Fruit fly (Drosophila melanogaster) whole organism, embryonic: ENCODE data around the gene MCU.

Experiments
- Atf6 ChIP-seq: fragments of 200-800 bp; sonication (Bioruptor generic); IDR thresholded peaks from 2 replicates; pipeline ENCODE4 v1.3.6; 2022; ENCODE audit warnings: missing biosample characterization, missing genetic modification characterization
- B-H2 ChIP-seq: fragments of 200-800 bp; sonication (Bioruptor generic); optimal IDR thresholded peaks from 2 replicates; lab custom pipeline; 2018; ENCODE audit warnings: missing biosample characterization, mild to moderate bottlenecking, missing genetic modification characterization
- CG10209 ChIP-seq: fragments of 200-800 bp; sonication (Bioruptor generic); optimal IDR thresholded peaks from 3 replicates; lab custom pipeline; 2017; ENCODE audit warnings: missing biosample characterization, mild to moderate bottlenecking, missing genetic modification characterization, missing genetic modification reagents
- CG10462 ChIP-seq: fragments of 200-800 bp; sonication (Bioruptor generic); optimal IDR thresholded peaks from 2 replicates; lab custom pipeline; 2016; ENCODE audit warnings: missing biosample characterization, missing genetic modification characterization
- CG10979 ChIP-seq: fragments of 200-800 bp; sonication (Bioruptor generic); optimal IDR thresholded peaks from 2 replicates; lab custom pipeline; 2018; ENCODE audit warnings: missing biosample characterization, mild to moderate bottlenecking, missing genetic modification characterization, moderate library complexity
- CG13424 ChIP-seq: fragments of 200-800 bp; sonication (Bioruptor generic); optimal IDR thresholded peaks from 2 replicates; lab custom pipeline; 2019; ENCODE audit warnings: missing biosample characterization, mild to moderate bottlenecking, missing genetic modification characterization, moderate library complexity
- CG14860 ChIP-seq: fragments of 200-800 bp; sonication (Bioruptor generic); IDR thresholded peaks from 3 replicates; pipeline ENCODE4 v1.3.6; 2022; ENCODE audit warnings: missing biosample characterization, missing genetic modification characterization; ENCODE audit not compliant: partially characterized antibody
- CG15073 ChIP-seq: fragments of 200-800 bp; sonication (Bioruptor generic); optimal IDR thresholded peaks from 2 replicates; lab custom pipeline; 2016; ENCODE audit warnings: missing biosample characterization, missing genetic modification characterization
- CG18476 ChIP-seq: fragments of 200-800 bp; sonication (Bioruptor generic); optimal IDR thresholded peaks from 2 replicates; lab custom pipeline; 2016; ENCODE audit warnings: missing biosample characterization, mild to moderate bottlenecking, missing genetic modification characterization
- CG18764 ChIP-seq: fragments of 200-800 bp; sonication (Bioruptor generic); optimal IDR thresholded peaks from 3 replicates; lab custom pipeline; 2016; ENCODE audit warnings: missing biosample characterization, missing genetic modification characterization
- CG2120 ChIP-seq: fragments of 200-800 bp; sonication (Bioruptor generic); optimal IDR thresholded peaks from 3 replicates; lab custom pipeline; 2016; ENCODE audit warnings: missing biosample characterization, missing genetic modification characterization
- CG2202 ChIP-seq: fragments of 200-800 bp; sonication (Bioruptor generic); optimal IDR thresholded peaks from 2 replicates; lab custom pipeline; 2018; ENCODE audit warnings: missing biosample characterization, mild to moderate bottlenecking, missing genetic modification characterization
- CG30431 ChIP-seq: fragments of 200-800 bp; sonication (Bioruptor generic); optimal IDR thresholded peaks from 2 replicates; lab custom pipeline; 2017; ENCODE audit warnings: missing biosample characterization, missing genetic modification characterization
- CG32532 ChIP-seq: fragments of 200-800 bp; sonication (Bioruptor generic); IDR thresholded peaks from 2 replicates; pipeline ENCODE4 v1.3.6; 2022; ENCODE audit warnings: missing biosample characterization, missing genetic modification characterization
- CG43689 ChIP-seq: fragments of 200-800 bp; sonication (Bioruptor generic); IDR thresholded peaks from 2 replicates; pipeline ENCODE4 v1.3.6; 2022; ENCODE audit warnings: missing biosample characterization, missing genetic modification characterization
- CG4424 ChIP-seq: fragments of 200-800 bp; sonication (Bioruptor generic); optimal IDR thresholded peaks from 3 replicates; lab custom pipeline; 2016; ENCODE audit warnings: missing biosample characterization, missing genetic modification characterization
- CG4730 ChIP-seq: fragments of 200-800 bp; sonication (Bioruptor generic); IDR thresholded peaks from 2 replicates; pipeline ENCODE4 v1.3.6; 2022; ENCODE audit warnings: missing biosample characterization, missing genetic modification characterization
- CG4820 ChIP-seq: fragments of 200-800 bp; sonication (Bioruptor generic); optimal IDR thresholded peaks from 3 replicates; lab custom pipeline; 2016; ENCODE audit warnings: missing biosample characterization, missing genetic modification characterization
- CG4854 ChIP-seq: fragments of 200-800 bp; sonication (Bioruptor generic); optimal IDR thresholded peaks from 2 replicates; lab custom pipeline; 2016; ENCODE audit warnings: missing biosample characterization, missing genetic modification characterization, inconsistent platforms
- CG6175 ChIP-seq: fragments of 200-800 bp; sonication (Bioruptor generic); IDR thresholded peaks from 3 replicates; pipeline ENCODE4 v1.3.6; 2022; ENCODE audit warnings: missing biosample characterization, missing genetic modification characterization
- CG6254 ChIP-seq: fragments of 200-800 bp; sonication (Bioruptor generic); optimal IDR thresholded peaks from 3 replicates; lab custom pipeline; 2017; ENCODE audit warnings: mild to moderate bottlenecking, missing biosample characterization, missing genetic modification reagents, missing genetic modification characterization
- CG7987 ChIP-seq: fragments of 200-800 bp; sonication (Bioruptor generic); optimal IDR thresholded peaks from 2 replicates; lab custom pipeline; 2018; ENCODE audit warnings: missing biosample characterization, mild to moderate bottlenecking, missing genetic modification characterization, moderate library complexity
- CG8281 ChIP-seq: fragments of 200-800 bp; sonication (Bioruptor generic); optimal IDR thresholded peaks from 2 replicates; lab custom pipeline; 2018; ENCODE audit warnings: missing biosample characterization, mild to moderate bottlenecking, missing genetic modification characterization, moderate library complexity
- CG8388 ChIP-seq: fragments of 200-800 bp; sonication (Bioruptor generic); optimal IDR thresholded peaks from 2 replicates; lab custom pipeline; 2019; ENCODE audit warnings: missing biosample characterization, mild to moderate bottlenecking, missing genetic modification characterization, moderate library complexity
- CG8478 ChIP-seq: fragments of >200 bp; optimal IDR thresholded peaks from 2 replicates; lab custom pipeline; 2018
- Dbx ChIP-seq: fragments of 200-800 bp; sonication (Bioruptor generic); IDR thresholded peaks from 3 replicates; pipeline ENCODE4 v1.3.6; 2022; ENCODE audit warnings: missing biosample characterization, missing genetic modification characterization
- Dll ChIP-seq: fragments of 200-800 bp; sonication (Bioruptor generic); IDR thresholded peaks from 4 replicates; pipeline ENCODE4 v1.3.6; 2022; ENCODE audit warnings: missing biosample characterization, missing genetic modification characterization; ENCODE audit not compliant: partially characterized antibody
- Dref ChIP-seq: fragments of 200-800 bp; sonication (Bioruptor generic); IDR thresholded peaks from 2 replicates; pipeline ENCODE4 v1.3.6; 2022; ENCODE audit warnings: missing biosample characterization, missing genetic modification characterization
- Pdp1 ChIP-seq, 2 experiments: fragments of 200-800 bp; sonication (Bioruptor generic); optimal IDR thresholded peaks; 3 replicates each; lab custom pipeline; 2016; ENCODE audit warnings: missing biosample characterization in 2 of 2, missing genetic modification characterization in 2 of 2, mild to moderate bottlenecking in 1 of 2, moderate library complexity in 1 of 2
- Ravus ChIP-seq: fragments of 200-800 bp; sonication (Bioruptor generic); IDR thresholded peaks from 2 replicates; pipeline ENCODE4 v1.3.6; 2022; ENCODE audit warnings: missing biosample characterization, missing genetic modification characterization
- Vsx1 ChIP-seq: fragments of 200-800 bp; sonication (Bioruptor generic); optimal IDR thresholded peaks from 2 replicates; lab custom pipeline; 2017; ENCODE audit warnings: missing biosample characterization, mild to moderate bottlenecking, missing genetic modification characterization, missing genetic modification reagents
- ash1 ChIP-seq: fragments of 200-800 bp; sonication (Bioruptor generic); optimal IDR thresholded peaks from 2 replicates; lab custom pipeline; 2018; ENCODE audit warnings: missing biosample characterization, mild to moderate bottlenecking, missing genetic modification characterization
- dan ChIP-seq: fragments of 200-800 bp; sonication (Bioruptor generic); IDR thresholded peaks from 2 replicates; pipeline ENCODE4 v1.3.6; 2022; ENCODE audit warnings: missing biosample characterization, missing genetic modification characterization
- disco-r ChIP-seq: fragments of 200-800 bp; sonication (Bioruptor generic); optimal IDR thresholded peaks from 2 replicates; lab custom pipeline; 2016; ENCODE audit warnings: missing biosample characterization, missing genetic modification characterization
- dpn ChIP-seq, 2 experiments: fragments of 200-800 bp; sonication (Bioruptor generic); optimal IDR thresholded peaks; 3 replicates each; lab custom pipeline; 2016; ENCODE audit warnings: missing biosample characterization in 2 of 2, missing genetic modification characterization in 2 of 2
- insv ChIP-seq, 2 experiments: fragments of 200-800 bp; sonication (Bioruptor generic); optimal IDR thresholded peaks; 3 replicates each; lab custom pipeline; 2016 to 2018; ENCODE audit warnings: missing biosample characterization in 2 of 2, missing genetic modification characterization in 2 of 2
- ken ChIP-seq: fragments of 200-800 bp; sonication (Bioruptor generic); IDR thresholded peaks from 3 replicates; pipeline ENCODE4 v1.3.6; 2022; ENCODE audit warnings: missing biosample characterization, missing genetic modification characterization
- lab ChIP-seq: fragments of 200-800 bp; sonication (Bioruptor generic); optimal IDR thresholded peaks from 3 replicates; lab custom pipeline; 2017; ENCODE audit warnings: missing biosample characterization, missing genetic modification characterization, mild to moderate bottlenecking, moderate library complexity, missing genetic modification reagents
- lbe ChIP-seq: fragments of 200-800 bp; sonication (Bioruptor generic); optimal IDR thresholded peaks from 2 replicates; lab custom pipeline; 2016; ENCODE audit warnings: missing biosample characterization, mild to moderate bottlenecking, missing genetic modification characterization
- lmd ChIP-seq: fragments of 200-800 bp; sonication (Bioruptor generic); IDR thresholded peaks from 2 replicates; pipeline ENCODE4 v1.3.6; 2022; ENCODE audit warnings: missing biosample characterization, missing genetic modification characterization
- nerfin-1 ChIP-seq: fragments of 200-800 bp; sonication (Bioruptor generic); optimal IDR thresholded peaks from 3 replicates; lab custom pipeline; 2019; ENCODE audit warnings: missing biosample characterization, mild to moderate bottlenecking, missing genetic modification characterization, moderate library complexity
- nmo ChIP-seq: fragments of 200-800 bp; sonication (Bioruptor generic); optimal IDR thresholded peaks from 2 replicates; lab custom pipeline; 2018; ENCODE audit warnings: missing biosample characterization, mild to moderate bottlenecking, missing genetic modification characterization, moderate library complexity
- odd ChIP-seq: fragments of 200-800 bp; sonication (Bioruptor generic); optimal IDR thresholded peaks from 2 replicates; lab custom pipeline; 2017; ENCODE audit warnings: missing biosample characterization, mild to moderate bottlenecking, missing genetic modification characterization
- scrt ChIP-seq: fragments of 200-800 bp; sonication (Bioruptor generic); optimal IDR thresholded peaks from 2 replicates; lab custom pipeline; 2018; ENCODE audit warnings: missing biosample characterization, mild to moderate bottlenecking, missing genetic modification characterization, moderate library complexity
- sens ChIP-seq: fragments of 200-800 bp; sonication (Bioruptor generic); peaks from one replicate; lab custom pipeline; 2016; ENCODE audit warnings: missing biosample characterization, missing genetic modification characterization
- sqz ChIP-seq: fragments of 200-800 bp; sonication (Bioruptor generic); optimal IDR thresholded peaks from 3 replicates; lab custom pipeline; 2018; ENCODE audit warnings: missing biosample characterization, mild to moderate bottlenecking, missing genetic modification characterization
- trem ChIP-seq: fragments of 200-800 bp; optimal IDR thresholded peaks from 3 replicates; lab custom pipeline; 2019; ENCODE audit warnings: missing biosample characterization, mild to moderate bottlenecking, missing genetic modification characterization, moderate library complexity
- ttk ChIP-seq: fragments of 200-800 bp; sonication (Bioruptor generic); IDR thresholded peaks from 2 replicates; pipeline ENCODE4 v2.1.2; 2022; ENCODE audit warnings: missing biosample characterization, missing genetic modification characterization
- twi ChIP-seq: fragments of 200-800 bp; optimal IDR thresholded peaks from 2 replicates; lab custom pipeline; 2019; ENCODE audit warnings: missing biosample characterization, mild to moderate bottlenecking, missing genetic modification characterization, moderate library complexity
- zen2 ChIP-seq: fragments of 200-800 bp; sonication (Bioruptor generic); IDR thresholded peaks from 3 replicates; pipeline ENCODE4 v1.3.6; 2022; ENCODE audit warnings: missing biosample characterization, missing genetic modification characterization; ENCODE audit not compliant: partially characterized antibody

The MCU gene

dm6 chr3L:6551816-6552371 is 1.4 kb downstream of the MCU start (continued):
- no peak for TF ChIP-seq zen2
- peak; percentile 9 for TF ChIP-seq CG30431 (GFP tag; lab: Kevin White, UChicago)
- no peak for TF ChIP-seq Ravus (GFP tag; lab: Robert Waterston, UW)
- TF ChIP-seq CG4424 (GFP tag; lab: Kevin White, UChicago), result peak; percentile 35
- TF ChIP-seq CG7987 (GFP tag; lab: Kevin White, UChicago), result no peak
- TF ChIP-seq CG15073 (GFP tag; lab: Kevin White, UChicago), result no peak
- peak; percentile 24 for TF ChIP-seq twi (tag; lab: Kevin White, UChicago)
- no peak for TF ChIP-seq CG14860 (GFP tag; lab: Robert Waterston, UW)
- no peak for TF ChIP-seq Dll
- TF ChIP-seq CG32532 (GFP tag; lab: Robert Waterston, UW), result peak; percentile 62; the same call in 1 of the 2 replicates
- TF ChIP-seq CG13424 (tag; lab: Kevin White, UChicago), result peak; percentile 65
- no peak for TF ChIP-seq ttk (GFP tag; lab: Robert Waterston, UW)
- peak; percentile 35; the same call in 1 of the 3 replicates for TF ChIP-seq ken (GFP tag; lab: Robert Waterston, UW)
- TF ChIP-seq lab (GFP tag; lab: Kevin White, UChicago), result peak; percentile 72
- no peak for TF ChIP-seq sens (GFP tag; lab: Kevin White, UChicago)
- no peak for TF ChIP-seq CG8281 (tag; lab: Kevin White, UChicago)
- TF ChIP-seq nmo (GFP tag; lab: Kevin White, UChicago), result peak; percentile 69
- peak; percentile 60 for TF ChIP-seq Vsx1
- TF ChIP-seq Dref (GFP tag; lab: Robert Waterston, UW), result no peak
- no peak for TF ChIP-seq CG18764 (GFP tag; lab: Kevin White, UChicago)
- no peak for TF ChIP-seq disco-r
- no peak for TF ChIP-seq CG4730
- TF ChIP-seq CG10979 (tag; lab: Kevin White, UChicago), result peak; percentile 64
- TF ChIP-seq sqz, result peak; percentile 6
- TF ChIP-seq Dbx, result no peak
- TF ChIP-seq CG4854 (GFP tag; lab: Kevin White, UChicago), result no peak
- no peak for TF ChIP-seq Atf6
- TF ChIP-seq Pdp1 (GFP tag; optimal IDR thresholded peaks at IDR 0.05; lab: Kevin White, UChicago), result no peak
- peak; percentile 63 for TF ChIP-seq CG8388 (GFP tag; lab: Kevin White, UChicago)
- TF ChIP-seq CG10209 (GFP tag; lab: Kevin White, UChicago), result peak; percentile 66
- peak; percentile 48 for TF ChIP-seq nerfin-1 (tag; lab: Kevin White, UChicago)
- TF ChIP-seq CG18476 (GFP tag; lab: Kevin White, UChicago), result no peak
- peak; percentile 23 for TF ChIP-seq CG10462
- TF ChIP-seq dpn (GFP tag; optimal IDR thresholded peaks at IDR 0.05; lab: Kevin White, UChicago), result peak in 1 of 2 experiments; percentile 35
- TF ChIP-seq trem (tag; lab: Kevin White, UChicago), result peak; percentile 34
- TF ChIP-seq odd (GFP tag; lab: Kevin White, UChicago), result peak; percentile 34
- TF ChIP-seq CG6175 (GFP tag; lab: Robert Waterston, UW), result 0 out of 3 replicates have a peak, but pooled peaks have one; percentile 13
- no peak for TF ChIP-seq CG8478
- TF ChIP-seq ash1 (GFP tag; lab: Kevin White, UChicago), result no peak
- TF ChIP-seq CG2202 (tag; lab: Kevin White, UChicago), result peak; percentile 14
- no peak for TF ChIP-seq CG4820 (GFP tag; lab: Kevin White, UChicago)
- TF ChIP-seq insv (GFP tag; optimal IDR thresholded peaks at IDR 0.05; lab: Kevin White, UChicago), result no peak
- no peak for TF ChIP-seq dan (GFP tag; lab: Robert Waterston, UW)
- TF ChIP-seq lmd (GFP tag; lab: Robert Waterston, UW), result peak; percentile 61; the same call in 1 of the 2 replicates
- TF ChIP-seq CG2120 (GFP tag; lab: Kevin White, UChicago), result peak; percentile 21
- TF ChIP-seq B-H2 (GFP tag; lab: Kevin White, UChicago), result no peak
- TF ChIP-seq CG6254 (GFP tag; lab: Kevin White, UChicago), result peak; percentile 53
- no peak for TF ChIP-seq lbe (GFP tag; lab: Kevin White, UChicago)
- 0 out of 2 replicates have a peak, but pooled peaks have one; percentile 35 for TF ChIP-seq CG43689
- no peak for TF ChIP-seq scrt (GFP tag; lab: Kevin White, UChicago)
